Worm (Caenorhabditis elegans): ENCODE data around the gene F47B10.5.

DNA sequence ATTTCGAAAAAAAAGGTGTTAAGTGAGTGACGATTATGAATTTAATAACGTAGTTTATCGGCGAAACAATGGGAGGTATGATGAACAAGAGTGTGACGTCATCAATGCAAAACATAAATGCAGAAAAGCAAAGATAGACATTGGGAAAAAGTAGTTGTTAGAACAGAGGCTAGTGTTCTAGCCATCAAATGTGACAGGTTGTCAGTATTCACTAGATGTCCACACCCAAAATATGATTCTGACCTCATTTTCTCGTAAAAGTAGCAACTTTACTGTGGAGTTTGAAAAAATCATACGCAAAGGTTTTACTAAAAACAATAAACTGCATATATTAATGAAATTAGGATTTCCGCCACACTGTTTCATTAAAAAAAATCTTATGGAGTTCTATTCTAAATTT is 39.2 kb downstream of the F47B10.5 start:
- TF ChIP-seq dao-5 (tag; optimal IDR thresholded peaks at IDR 0.05) (no peak), him-1 (tag; optimal IDR thresholded peaks at IDR 0.05) (no peak)

Measured in whole organism, L4/young adult.